Worm (Caenorhabditis elegans) whole organism, young adult: ENCODE results near the gene nac-3.

Experiments used
- C17E4.6 ChIP-seq: fragments of 200-800 bp; sonication (Bioruptor generic); IDR thresholded peaks from 2 replicates; pipeline ENCODE4 v1.3.6; 2022; ENCODE audit warnings: missing genetic modification reagents, missing genetic modification characterization, missing compliant biosample characterization
- F33H1.4 ChIP-seq: fragments of 200-800 bp; sonication (Bioruptor generic); IDR thresholded peaks from 2 replicates; pipeline ENCODE4 v1.3.6; 2022; ENCODE audit warnings: missing genetic modification reagents, missing genetic modification characterization, missing compliant biosample characterization
- F57A8.1 ChIP-seq: fragments of 200-800 bp; sonication (Bioruptor generic); optimal IDR thresholded peaks from 2 replicates; lab custom pipeline; 2018; ENCODE audit warnings: mild to moderate bottlenecking, missing genetic modification characterization, moderate library complexity, missing compliant biosample characterization
- F57C9.4 ChIP-seq: sonication (generic microtip); optimal IDR thresholded peaks from 2 replicates; lab custom pipeline; 2017; ENCODE audit warnings: mild to moderate bottlenecking, missing genetic modification characterization, missing compliant biosample characterization
- K11D2.4 ChIP-seq: fragments of 200-800 bp; sonication (Bioruptor generic); IDR thresholded peaks from 2 replicates; pipeline ENCODE4 v1.3.6; 2022; ENCODE audit warnings: missing genetic modification reagents, missing genetic modification characterization, missing compliant biosample characterization
- K12H6.12 ChIP-seq: fragments of 200-800 bp; sonication (Bioruptor generic); optimal IDR thresholded peaks from 2 replicates; lab custom pipeline; 2018; ENCODE audit warnings: mild to moderate bottlenecking, missing genetic modification characterization, missing compliant biosample characterization
- Y53G8AR.9 ChIP-seq: fragments of 200-800 bp; sonication (Bioruptor generic); conservative IDR thresholded peaks from 2 replicates; pipeline ENCODE4 v1.3.6; 2022; ENCODE audit warnings: missing genetic modification reagents, missing genetic modification characterization, missing compliant biosample characterization
- Y67H2A.10 ChIP-seq: fragments of 200-800 bp; sonication (Bioruptor generic); conservative IDR thresholded peaks from 2 replicates; pipeline ENCODE4 v1.3.6; 2022; ENCODE audit warnings: missing genetic modification reagents, missing genetic modification characterization, missing compliant biosample characterization
- Y79H2A.3 ChIP-seq: fragments of 200-800 bp; sonication (Bioruptor generic); conservative IDR thresholded peaks from 2 replicates; pipeline ENCODE4 v1.3.6; 2022; ENCODE audit warnings: missing genetic modification reagents, missing genetic modification characterization, missing compliant biosample characterization
- akir-1 ChIP-seq: fragments of 200-800 bp; sonication (Bioruptor generic); optimal IDR thresholded peaks from 2 replicates; lab custom pipeline; 2018; ENCODE audit warnings: mild to moderate bottlenecking, missing genetic modification characterization, moderate library complexity, missing compliant biosample characterization
- ama-1 ChIP-seq, 3 experiments: fragments of 150-350 bp in 1 of 3; sonication (generic microtip) in 2 of 3; optimal IDR thresholded peaks; 2 replicates each; lab custom pipeline; 2014 to 2018; ENCODE audit warnings: missing biosample characterization in 2 of 3, missing genetic modification characterization in 2 of 3, missing genetic modification reagents in 2 of 3
- aptf-2 ChIP-seq: fragments of 200-800 bp; sonication (Bioruptor generic); conservative IDR thresholded peaks from 2 replicates; pipeline ENCODE4 v1.3.6; 2022; ENCODE audit warnings: missing genetic modification reagents, missing genetic modification characterization, missing compliant biosample characterization
- athp-1 ChIP-seq: sonication (generic microtip); optimal IDR thresholded peaks from 2 replicates; lab custom pipeline; 2017; ENCODE audit warnings: mild to moderate bottlenecking, missing genetic modification characterization, missing compliant biosample characterization
- attf-3 ChIP-seq: fragments of 200-800 bp; sonication (Bioruptor generic); conservative IDR thresholded peaks from 2 replicates; pipeline ENCODE4 v1.3.6; 2022; ENCODE audit warnings: missing genetic modification reagents, missing genetic modification characterization, missing compliant biosample characterization
- attf-5 ChIP-seq: fragments of 200-800 bp; sonication (Bioruptor generic); optimal IDR thresholded peaks from 2 replicates; lab custom pipeline; 2018; ENCODE audit warnings: mild to moderate bottlenecking, missing genetic modification characterization, missing compliant biosample characterization
- cebp-1 ChIP-seq, 2 experiments: fragments of 200-800 bp in 1 of 2; sonication (Bioruptor generic) in 1 of 2; sonication (generic microtip) in 1 of 2; IDR thresholded peaks in 1 of 2; optimal IDR thresholded peaks in 1 of 2; 2 replicates each; pipeline versions ENCODE4 v1.3.6 to Lab custom; 2017 to 2022; ENCODE audit warnings: missing compliant biosample characterization in 2 of 2, missing genetic modification characterization in 2 of 2, mild to moderate bottlenecking in 1 of 2, missing genetic modification reagents in 1 of 2, moderate library complexity in 1 of 2
- cebp-2 ChIP-seq: fragments of 200-800 bp; sonication (Bioruptor generic); IDR thresholded peaks from 2 replicates; pipeline ENCODE4 v1.3.6; 2022; ENCODE audit warnings: missing genetic modification characterization, missing compliant biosample characterization
- ceh-58 ChIP-seq: fragments of 200-800 bp; sonication (Bioruptor generic); IDR thresholded peaks from 2 replicates; pipeline ENCODE4 v1.3.6; 2022; ENCODE audit warnings: missing genetic modification characterization, missing compliant biosample characterization
- ekl-4 ChIP-seq: fragments of 200-800 bp; sonication (Bioruptor generic); IDR thresholded peaks from 2 replicates; pipeline ENCODE4 v1.3.6; 2022; ENCODE audit warnings: missing genetic modification reagents, missing genetic modification characterization, missing compliant biosample characterization
- hmg-1.2 ChIP-seq: fragments of 200-800 bp; sonication (Bioruptor generic); IDR thresholded peaks from 2 replicates; pipeline ENCODE4 v1.3.6; 2022; ENCODE audit warnings: missing genetic modification reagents, missing genetic modification characterization, missing compliant biosample characterization
- hmg-20 ChIP-seq: fragments of 200-800 bp; sonication (Bioruptor generic); IDR thresholded peaks from 2 replicates; pipeline ENCODE4 v1.3.6; 2022; ENCODE audit warnings: missing genetic modification reagents, missing genetic modification characterization, missing compliant biosample characterization
- hsf-1 ChIP-seq: fragments of 200-800 bp; sonication (Bioruptor generic); IDR thresholded peaks from 2 replicates; pipeline ENCODE4 v1.3.6; 2022; ENCODE audit warnings: missing genetic modification reagents, missing genetic modification characterization, missing compliant biosample characterization
- let-526 ChIP-seq: fragments of 200-800 bp; sonication (Bioruptor generic); IDR thresholded peaks from 2 replicates; pipeline ENCODE4 v1.3.6; 2022; ENCODE audit warnings: missing genetic modification reagents, missing genetic modification characterization, missing compliant biosample characterization
- lsy-27 ChIP-seq: sonication (generic microtip); optimal IDR thresholded peaks from 2 replicates; lab custom pipeline; 2017; ENCODE audit warnings: missing genetic modification characterization, mild to moderate bottlenecking, missing compliant biosample characterization, antibody characterized with exemption, missing genotype, borderline replicate concordance; ENCODE audit not compliant: insufficient read depth
- madf-10 ChIP-seq: sonication (generic microtip); optimal IDR thresholded peaks from 2 replicates; lab custom pipeline; 2016; ENCODE audit warnings: mild to moderate bottlenecking, missing genetic modification characterization, missing compliant biosample characterization
- nfya-2 ChIP-seq: fragments of 200-800 bp; sonication (Bioruptor generic); IDR thresholded peaks from 2 replicates; pipeline ENCODE4 v1.3.6; 2022; ENCODE audit warnings: missing genetic modification reagents, missing genetic modification characterization, missing compliant biosample characterization
- nhr-80 ChIP-seq: sonication (generic microtip); optimal IDR thresholded peaks from 2 replicates; lab custom pipeline; 2016; ENCODE audit warnings: missing genetic modification characterization, missing compliant biosample characterization
- nhr-90 ChIP-seq: sonication (generic microtip); optimal IDR thresholded peaks from 2 replicates; lab custom pipeline; 2016; ENCODE audit warnings: missing genotype, mild to moderate bottlenecking, missing genetic modification characterization, missing compliant biosample characterization
- rpc-1 ChIP-seq, 2 experiments: fragments of 150-350 bp in 1 of 2; sonication (generic microtip) in 1 of 2; optimal IDR thresholded peaks; 2 replicates each; lab custom pipeline; 2014 to 2018; ENCODE audit warnings: missing biosample characterization in 1 of 2, missing genetic modification characterization in 1 of 2, missing genetic modification reagents in 1 of 2, missing genotype in 1 of 2
- snpc-3.4 ChIP-seq: sonication (generic microtip); optimal IDR thresholded peaks from 2 replicates; lab custom pipeline; 2017; ENCODE audit warnings: missing genetic modification characterization, mild to moderate bottlenecking, missing compliant biosample characterization, antibody characterized with exemption, moderate library complexity, missing genotype, missing genetic modification reagents
- somi-1 ChIP-seq: fragments of 200-800 bp; sonication (Bioruptor generic); optimal IDR thresholded peaks from 2 replicates; lab custom pipeline; 2018; ENCODE audit warnings: mild to moderate bottlenecking, missing genetic modification characterization, missing compliant biosample characterization
- unc-130 ChIP-seq: sonication (generic microtip); optimal IDR thresholded peaks from 2 replicates; lab custom pipeline; 2016; ENCODE audit warnings: missing genetic modification reagents, missing genetic modification characterization, missing compliant biosample characterization
- unc-62 ChIP-seq: fragments of 150-350 bp; optimal IDR thresholded peaks from 2 replicates; lab custom pipeline; 2014; ENCODE audit warnings: missing biosample characterization, missing genetic modification reagents, missing genetic modification characterization
- zim-3 ChIP-seq: sonication (generic microtip); optimal IDR thresholded peaks from 2 replicates; lab custom pipeline; 2017; ENCODE audit warnings: mild to moderate bottlenecking, missing genetic modification characterization, moderate library complexity, missing compliant biosample characterization
- ztf-18 ChIP-seq: sonication (generic microtip); optimal IDR thresholded peaks from 2 replicates; lab custom pipeline; 2016; ENCODE audit warnings: missing genotype, mild to moderate bottlenecking, missing genetic modification characterization, missing compliant biosample characterization

Gene nac-3

ce11 chrIII:10153003-10153402, 408 bp downstream of the nac-3 start (continued):
- TF ChIP-seq K11D2.4 (GFP tag; lab: Robert Waterston, UW) (peak; percentile 48; the same call in 1 of the 2 replicates), let-526 (GFP tag; lab: Robert Waterston, UW) (0 out of 2 replicates have a peak, but pooled peaks have one; percentile 7), unc-130 (GFP tag; lab: Kevin White, UChicago) (no peak), aptf-2 (GFP tag; lab: Robert Waterston, UW) (no peak)
- TF ChIP-seq, all 124 proteins: peak for 10

- peak; percentile 4 for TF ChIP-seq zim-3 (tag; lab: Kevin White, UChicago)
- no peak for TF ChIP-seq lsy-27 (tag; lab: Kevin White, UChicago)
Measured at ce11 chrIII:10154993-10155392, 2.4 kb downstream of the nac-3 start.

- TF ChIP-seq unc-62 (GFP tag; lab: Kevin White, UChicago) (no peak), Y67H2A.10 (no peak), ekl-4 (GFP tag; lab: Robert Waterston, UW) (no peak), athp-1 (tag; lab: Kevin White, UChicago) (no peak), cebp-1 (GFP tag; IDR thresholded peaks at IDR 0.05; lab: Robert Waterston, UW) (no peak), cebp-1 (tag; optimal IDR thresholded peaks at IDR 0.05; lab: Kevin White, UChicago) (no peak), rpc-1 (optimal IDR thresholded peaks at IDR 0.05; lab: Kevin White, UChicago) (no peak), rpc-1 (tag; optimal IDR thresholded peaks at IDR 0.05; lab: Kevin White, UChicago) (no peak), nhr-80 (tag; lab: Kevin White, UChicago) (no peak), ama-1 (optimal IDR thresholded peaks at IDR 0.05; lab: Kevin White, UChicago) (no peak), ama-1 (GFP tag; optimal IDR thresholded peaks at IDR 0.05; lab: Kevin White, UChicago) (no peak), somi-1 (no peak), ceh-58 (GFP tag; lab: Robert Waterston, UW) (no peak), madf-10 (tag; lab: Kevin White, UChicago) (no peak), F33H1.4 (no peak), F57A8.1 (GFP tag; lab: Kevin White, UChicago) (no peak)
Measured at ce11 chrIII:10156269-10156668, 3.7 kb downstream of the nac-3 start.

- no peak for TF ChIP-seq hsf-1 (GFP tag; lab: Robert Waterston, UW)
- no peak for TF ChIP-seq cebp-2 (GFP tag; lab: Robert Waterston, UW)
- no peak for TF ChIP-seq attf-5 (GFP tag; lab: Kevin White, UChicago)
- no peak for TF ChIP-seq hmg-1.2 (GFP tag; lab: Robert Waterston, UW)
- no peak for TF ChIP-seq Y79H2A.3 (GFP tag; lab: Robert Waterston, UW)
- no peak for TF ChIP-seq F57C9.4 (tag; lab: Kevin White, UChicago)
- TF ChIP-seq akir-1 (GFP tag; lab: Kevin White, UChicago), result no peak
- no peak for TF ChIP-seq Y53G8AR.9
- no peak for TF ChIP-seq hmg-20 (GFP tag; lab: Robert Waterston, UW)
- no peak for TF ChIP-seq nfya-2 (GFP tag; lab: Robert Waterston, UW)
- TF ChIP-seq attf-3 (GFP tag; lab: Robert Waterston, UW), result no peak
- TF ChIP-seq C17E4.6 (GFP tag; lab: Robert Waterston, UW), result no peak
- no peak for TF ChIP-seq K12H6.12 (tag; lab: Kevin White, UChicago)
- no peak for TF ChIP-seq ceh-58 (GFP tag; lab: Robert Waterston, UW)
- no peak for TF ChIP-seq ztf-18 (tag; lab: Kevin White, UChicago)
- TF ChIP-seq snpc-3.4, result no peak
- no peak for TF ChIP-seq nhr-90 (tag; lab: Kevin White, UChicago)
Measured at ce11 chrIII:10160385-10160784, 7.8 kb downstream of the nac-3 start, which contains the start of the genes K08E5.5 and mua-3. Gene K08E5.5 (minus strand): TSS chrIII:10160485. Gene mua-3 (plus strand): TSS chrIII:10160697.
